Worm (Caenorhabditis elegans): ENCODE results near the gene C08F8.2.
A peak's percentile ranks its signal among the peaks of the same experiment; 100 is the strongest.
"Not testable (repeated sequence)": the region's sequence is repeated elsewhere in the genome, so short reads cannot be mapped to it uniquely, and the experiment has no call there.

The C08F8.2 gene

ce11 chrIV:11183991-11184390 lies 33.2 kb downstream of the C08F8.2 start, which contains the start of gene nuaf-3:
Gene nuaf-3, plus strand, starts transcription at chrIV:11184291.
- no peak for TF ChIP-seq xbp-1 (tag; optimal IDR thresholded peaks at IDR 0.05)
- TF ChIP-seq egl-27 (tag; optimal IDR thresholded peaks at IDR 0.05): no peak
- TF ChIP-seq ceh-82 (tag; optimal IDR thresholded peaks at IDR 0.05): no peak
- TF ChIP-seq hlh-17 (GFP tag; optimal IDR thresholded peaks at IDR 0.05; ENCODE audit: borderline replicate concordance): no peak
- TF ChIP-seq ztf-11 (tag; optimal IDR thresholded peaks at IDR 0.05): no peak
- TF ChIP-seq snu-23 (GFP tag; optimal IDR thresholded peaks at IDR 0.05): no peak
- TF ChIP-seq mef-2 (tag; optimal IDR thresholded peaks at IDR 0.05): no peak
- no peak for TF ChIP-seq ces-1 (GFP tag; optimal IDR thresholded peaks at IDR 0.05)

- TF ChIP-seq ces-1 (GFP tag; optimal IDR thresholded peaks at IDR 0.05): no peak
- TF ChIP-seq fkh-10 (GFP tag; optimal IDR thresholded peaks at IDR 0.05): no peak
- no peak for TF ChIP-seq ceh-63 (GFP tag; optimal IDR thresholded peaks at IDR 0.05)
- no peak for TF ChIP-seq nhr-11 (tag; optimal IDR thresholded peaks at IDR 0.05)
- TF ChIP-seq fkh-8 (tag; optimal IDR thresholded peaks at IDR 0.05): no peak
- no peak for TF ChIP-seq nhr-84 (tag; optimal IDR thresholded peaks at IDR 0.05)
- TF ChIP-seq lsy-2 (tag; optimal IDR thresholded peaks at IDR 0.05): no peak
- TF ChIP-seq mab-9 (GFP tag; IDR thresholded peaks at IDR 0.05): no peak
- TF ChIP-seq nhr-90 (tag; optimal IDR thresholded peaks at IDR 0.05; ENCODE audit: poor library complexity): no peak
- TF ChIP-seq zip-4 (GFP tag; optimal IDR thresholded peaks at IDR 0.05): no peak
- no peak for TF ChIP-seq nhr-19 (GFP tag; conservative IDR thresholded peaks at IDR 0.05)
- TF ChIP-seq swsn-7 (tag; optimal IDR thresholded peaks at IDR 0.05): no peak
- no peak for TF ChIP-seq blmp-1 (tag; optimal IDR thresholded peaks at IDR 0.05)
- no peak for TF ChIP-seq nhr-237 (tag; optimal IDR thresholded peaks at IDR 0.05)
These were observed 35.9 kb downstream of the C08F8.2 start, which contains the start of gene sdz-27 for ce11 chrIV:11186729-11187128. Gene sdz-27, plus strand, starts transcription at chrIV:11187029.

ce11 chrIV:11189411-11189810 lies 38.6 kb downstream of the C08F8.2 start, which contains the start of gene fbxb-79:
Gene fbxb-79, minus strand, starts transcription at chrIV:11189511.
- no peak for TF ChIP-seq ceh-90 (tag; optimal IDR thresholded peaks at IDR 0.05)
- TF ChIP-seq lin-14 (GFP tag; optimal IDR thresholded peaks at IDR 0.05): no peak
- no peak for TF ChIP-seq Y116A8C.19 (tag; optimal IDR thresholded peaks at IDR 0.05; ENCODE audit: borderline replicate concordance)
- no peak for TF ChIP-seq dsc-1 (tag; optimal IDR thresholded peaks at IDR 0.05)
- TF ChIP-seq mab-9 (GFP tag; IDR thresholded peaks at IDR 0.05): no peak
- TF ChIP-seq egl-27 (tag; optimal IDR thresholded peaks at IDR 0.05): no peak
- TF ChIP-seq ama-1 (optimal IDR thresholded peaks at IDR 0.05): no peak
- TF ChIP-seq elt-2 (tag; optimal IDR thresholded peaks at IDR 0.05): no peak

- TF ChIP-seq rnt-1 (tag; optimal IDR thresholded peaks at IDR 0.05) (peak; percentile 2), isw-1 (GFP tag; IDR thresholded peaks at IDR 0.05) (peak; percentile 15; the same call in 1 of the 2 replicates)
These were observed 48.2 kb downstream of the C08F8.2 start, which contains the start of gene R07H5.16 for ce11 chrIV:11198983-11199382. Gene R07H5.16, plus strand, starts transcription at chrIV:11199330.

ce11 chrIV:11200682-11201081 lies 49.9 kb downstream of the C08F8.2 start:
- TF ChIP-seq nhr-19 (GFP tag; conservative IDR thresholded peaks at IDR 0.05): peak; percentile 30

ce11 chrIV:11202389-11202788 lies 51.6 kb downstream of the C08F8.2 start, which contains the start of gene R07H5.11:
Gene R07H5.11, plus strand, starts transcription at chrIV:11202768.
- TF ChIP-seq C04F5.9 (tag; optimal IDR thresholded peaks at IDR 0.05); efl-1 (optimal IDR thresholded peaks at IDR 0.05); efl-1 (GFP tag; optimal IDR thresholded peaks at IDR 0.05 in 1 of 2); ztf-11 (tag; optimal IDR thresholded peaks at IDR 0.05): not testable (repeated sequence)
